Fruit fly (Drosophila melanogaster): ENCODE data around the gene CG17571.

- TF ChIP-seq EcR (GFP tag; optimal IDR thresholded peaks at IDR 0.05), result no peak
- TF ChIP-seq Ets98B (GFP tag; IDR thresholded peaks at IDR 0.05), result no peak
- TF ChIP-seq CG8159 (tag; optimal IDR thresholded peaks at IDR 0.05), result no peak
- TF ChIP-seq CG14655 (GFP tag; optimal IDR thresholded peaks at IDR 0.05), result no peak
- TF ChIP-seq fd96Ca (GFP tag; IDR thresholded peaks at IDR 0.05), result no peak
- no peak for TF ChIP-seq Snoo (tag; optimal IDR thresholded peaks at IDR 0.05)
- TF ChIP-seq CG15710 (tag; optimal IDR thresholded peaks at IDR 0.05), result no peak
- no peak for TF ChIP-seq CG10348 (GFP tag; IDR thresholded peaks at IDR 0.05)
- no peak for TF ChIP-seq rn (GFP tag; IDR thresholded peaks at IDR 0.05)
- no peak for TF ChIP-seq CG4496 (GFP tag; IDR thresholded peaks at IDR 0.05)
- no peak for TF ChIP-seq CG13204 (GFP tag; optimal IDR thresholded peaks at IDR 0.05)
- TF ChIP-seq CG34367 (tag; optimal IDR thresholded peaks at IDR 0.05), result no peak
These were observed 33.9 kb downstream of the CG17571 start for dm6 chr2L:20222940-20223727.

All from whole organism, pupa.